Worm (Caenorhabditis elegans) whole organism, young adult: ENCODE measurements around the gene fbxb-84.
"Not testable (repeated sequence)": the region's sequence is repeated elsewhere in the genome, so short reads cannot be mapped to it uniquely, and the experiment has no call there.

Source experiments
- B0261.1 ChIP-seq: sonication (generic microtip); optimal IDR thresholded peaks from 2 replicates; lab custom pipeline; 2016; ENCODE audit warnings: mild to moderate bottlenecking, missing genetic modification characterization, moderate library complexity, missing compliant biosample characterization
- D2030.7 ChIP-seq: fragments of 200-800 bp; sonication (Bioruptor generic); IDR thresholded peaks from 2 replicates; pipeline ENCODE4 v1.3.6; 2022; ENCODE audit warnings: missing genetic modification reagents, missing genetic modification characterization, missing compliant biosample characterization
- F22D6.2 ChIP-seq: sonication (generic microtip); optimal IDR thresholded peaks from 2 replicates; lab custom pipeline; 2016; ENCODE audit warnings: mild to moderate bottlenecking, missing genetic modification characterization, missing compliant biosample characterization
- F55B11.4 ChIP-seq: sonication (generic microtip); optimal IDR thresholded peaks from 2 replicates; lab custom pipeline; 2016; ENCODE audit warnings: missing compliant biosample characterization, missing genetic modification characterization, borderline replicate concordance; ENCODE audit not compliant: insufficient read depth
- K11D2.4 ChIP-seq: fragments of 200-800 bp; sonication (Bioruptor generic); IDR thresholded peaks from 2 replicates; pipeline ENCODE4 v1.3.6; 2022; ENCODE audit warnings: missing genetic modification reagents, missing genetic modification characterization, missing compliant biosample characterization
- T07F8.4 ChIP-seq: sonication (generic microtip); optimal IDR thresholded peaks from 2 replicates; lab custom pipeline; 2016; ENCODE audit warnings: mild to moderate bottlenecking, missing genetic modification characterization, moderate library complexity, missing compliant biosample characterization
- Y53F4B.3 ChIP-seq: fragments of 200-800 bp; sonication (Bioruptor generic); IDR thresholded peaks from 2 replicates; pipeline ENCODE4 v1.3.6; 2022; ENCODE audit warnings: missing genetic modification reagents, missing genetic modification characterization, missing compliant biosample characterization
- Y53G8AR.9 ChIP-seq: fragments of 200-800 bp; sonication (Bioruptor generic); conservative IDR thresholded peaks from 2 replicates; pipeline ENCODE4 v1.3.6; 2022; ENCODE audit warnings: missing genetic modification reagents, missing genetic modification characterization, missing compliant biosample characterization
- Y67H2A.10 ChIP-seq: fragments of 200-800 bp; sonication (Bioruptor generic); conservative IDR thresholded peaks from 2 replicates; pipeline ENCODE4 v1.3.6; 2022; ENCODE audit warnings: missing genetic modification reagents, missing genetic modification characterization, missing compliant biosample characterization
- athp-1 ChIP-seq: sonication (generic microtip); optimal IDR thresholded peaks from 2 replicates; lab custom pipeline; 2017; ENCODE audit warnings: mild to moderate bottlenecking, missing genetic modification characterization, missing compliant biosample characterization
- ceh-100 ChIP-seq: fragments of 200-800 bp; sonication (Bioruptor generic); IDR thresholded peaks from 2 replicates; pipeline ENCODE4 v1.3.6; 2022; ENCODE audit warnings: missing genetic modification reagents, missing genetic modification characterization, missing compliant biosample characterization
- ceh-40 ChIP-seq: fragments of 200-800 bp; sonication (Bioruptor generic); IDR thresholded peaks from 2 replicates; pipeline ENCODE4 v1.3.6; 2022; ENCODE audit warnings: missing genetic modification characterization, missing compliant biosample characterization
- ceh-58 ChIP-seq: fragments of 200-800 bp; sonication (Bioruptor generic); IDR thresholded peaks from 2 replicates; pipeline ENCODE4 v1.3.6; 2022; ENCODE audit warnings: missing genetic modification characterization, missing compliant biosample characterization
- die-1 ChIP-seq: sonication (generic microtip); optimal IDR thresholded peaks from 2 replicates; lab custom pipeline; 2016; ENCODE audit warnings: missing genotype, mild to moderate bottlenecking, missing genetic modification characterization, missing compliant biosample characterization
- dox-1 ChIP-seq: fragments of 200-800 bp; sonication (Bioruptor generic); IDR thresholded peaks from 2 replicates; pipeline ENCODE4 v1.3.6; 2022; ENCODE audit warnings: missing genetic modification reagents, missing genetic modification characterization, missing compliant biosample characterization
- egrh-3 ChIP-seq: fragments of 200-800 bp; sonication (Bioruptor generic); IDR thresholded peaks from 2 replicates; pipeline ENCODE4 v1.3.6; 2022; ENCODE audit warnings: missing genetic modification reagents, missing genetic modification characterization, missing compliant biosample characterization
- ekl-4 ChIP-seq: fragments of 200-800 bp; sonication (Bioruptor generic); IDR thresholded peaks from 2 replicates; pipeline ENCODE4 v1.3.6; 2022; ENCODE audit warnings: missing genetic modification reagents, missing genetic modification characterization, missing compliant biosample characterization
- fkh-3 ChIP-seq: sonication (generic microtip); optimal IDR thresholded peaks from 2 replicates; lab custom pipeline; 2016; ENCODE audit warnings: mild to moderate bottlenecking, missing genetic modification characterization, missing compliant biosample characterization
- lin-26 ChIP-seq: fragments of 200-800 bp; sonication (Bioruptor generic); IDR thresholded peaks from 2 replicates; pipeline ENCODE4 v1.3.6; 2022; ENCODE audit warnings: missing genetic modification reagents, missing genetic modification characterization, missing compliant biosample characterization
- lsl-1 ChIP-seq: fragments of 200-800 bp; sonication (Bioruptor generic); optimal IDR thresholded peaks from 2 replicates; lab custom pipeline; 2018; ENCODE audit warnings: mild to moderate bottlenecking, missing genetic modification characterization, moderate library complexity, missing compliant biosample characterization
- lsy-27 ChIP-seq: sonication (generic microtip); optimal IDR thresholded peaks from 2 replicates; lab custom pipeline; 2017; ENCODE audit warnings: missing genetic modification characterization, mild to moderate bottlenecking, missing compliant biosample characterization, antibody characterized with exemption, missing genotype, borderline replicate concordance; ENCODE audit not compliant: insufficient read depth
- madf-3 ChIP-seq: fragments of 200-800 bp; sonication (Bioruptor generic); IDR thresholded peaks from 2 replicates; pipeline ENCODE4 v1.3.6; 2022; ENCODE audit warnings: missing genetic modification reagents, missing genetic modification characterization, missing compliant biosample characterization
- nfya-1 ChIP-seq: sonication (generic microtip); optimal IDR thresholded peaks from 2 replicates; lab custom pipeline; 2017; ENCODE audit warnings: antibody characterized with exemption, missing compliant biosample characterization, missing genetic modification characterization, borderline replicate concordance; ENCODE audit not compliant: insufficient read depth
- nfya-2 ChIP-seq: fragments of 200-800 bp; sonication (Bioruptor generic); IDR thresholded peaks from 2 replicates; pipeline ENCODE4 v1.3.6; 2022; ENCODE audit warnings: missing genetic modification reagents, missing genetic modification characterization, missing compliant biosample characterization
- rpc-1 ChIP-seq, 2 experiments: fragments of 150-350 bp in 1 of 2; sonication (generic microtip) in 1 of 2; optimal IDR thresholded peaks; 2 replicates each; lab custom pipeline; 2014 to 2018; ENCODE audit warnings: missing biosample characterization in 1 of 2, missing genetic modification characterization in 1 of 2, missing genetic modification reagents in 1 of 2, missing genotype in 1 of 2
- sea-2 ChIP-seq: fragments of 200-800 bp; sonication (Bioruptor generic); IDR thresholded peaks from 2 replicates; pipeline ENCODE4 v1.3.6; 2022; ENCODE audit warnings: missing genetic modification characterization, missing compliant biosample characterization
- somi-1 ChIP-seq: fragments of 200-800 bp; sonication (Bioruptor generic); optimal IDR thresholded peaks from 2 replicates; lab custom pipeline; 2018; ENCODE audit warnings: mild to moderate bottlenecking, missing genetic modification characterization, missing compliant biosample characterization
- tbp1 ChIP-seq: fragments of 200-800 bp; sonication (Bioruptor generic); optimal IDR thresholded peaks from 2 replicates; lab custom pipeline; 2018; ENCODE audit warnings: mild to moderate bottlenecking, missing genetic modification characterization, missing compliant biosample characterization
- zfh-2 ChIP-seq: fragments of 200-800 bp; sonication (Bioruptor generic); conservative IDR thresholded peaks from 2 replicates; pipeline ENCODE4 v1.3.6; 2022; ENCODE audit warnings: missing genetic modification reagents, missing genetic modification characterization, missing compliant biosample characterization
- ztf-22 ChIP-seq: fragments of 200-800 bp; sonication (Bioruptor generic); optimal IDR thresholded peaks from 2 replicates; lab custom pipeline; 2018; ENCODE audit warnings: mild to moderate bottlenecking, missing genetic modification characterization, moderate library complexity, missing compliant biosample characterization
- ztf-26 ChIP-seq: sonication (generic microtip); optimal IDR thresholded peaks from 2 replicates; lab custom pipeline; 2017; ENCODE audit warnings: missing genetic modification characterization, missing compliant biosample characterization

The fbxb-84 gene

DNA sequence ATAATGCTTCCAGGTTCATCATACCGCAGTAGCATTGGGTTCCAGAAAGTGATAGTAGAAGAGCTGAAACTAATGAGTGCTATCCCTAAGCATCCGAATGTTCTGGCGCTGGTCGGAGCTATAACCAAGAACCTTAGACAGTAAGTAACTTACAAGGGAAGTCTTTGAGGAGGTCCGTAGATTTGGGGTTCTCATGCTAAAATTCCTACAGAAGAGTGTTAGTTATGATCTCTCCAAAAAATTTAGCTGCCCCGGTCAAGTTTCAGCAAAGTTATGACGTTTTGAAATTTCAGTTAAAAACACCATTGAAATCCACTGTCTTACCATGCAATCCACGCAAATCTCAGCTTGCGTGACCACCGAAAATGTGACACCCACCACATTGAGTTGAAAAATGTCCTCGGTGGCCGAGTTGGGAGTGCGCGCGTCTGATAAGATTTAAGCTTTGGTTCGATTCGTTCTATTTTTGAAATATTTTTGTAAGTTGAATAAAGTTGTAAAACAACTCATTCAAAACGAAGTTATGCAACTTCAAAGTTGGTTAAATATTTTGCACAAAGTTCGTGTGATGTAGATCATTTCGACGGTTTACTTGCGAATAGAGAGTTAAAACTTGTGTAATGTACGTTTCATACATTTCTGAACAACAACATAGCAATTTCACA, 14.6 kb upstream of the fbxb-84 start:
- TF ChIP-seq B0261.1 (peak; percentile 53), rpc-1 (tag; optimal IDR thresholded peaks at IDR 0.05; lab: Kevin White, UChicago) (peak; percentile 50), lin-26 (GFP tag; lab: Robert Waterston, UW) (peak; percentile 43; the same call in 1 of the 2 replicates), tbp1 (peak; percentile 74)
- not testable (repeated sequence) for TF ChIP-seq rpc-1 (optimal IDR thresholded peaks at IDR 0.05; lab: Kevin White, UChicago)

- TF ChIP-seq fkh-3 (tag; lab: Kevin White, UChicago) (peak; percentile 19), dox-1 (GFP tag; lab: Robert Waterston, UW) (no peak), somi-1 (GFP tag; lab: Kevin White, UChicago) (no peak), Y67H2A.10 (GFP tag; lab: Robert Waterston, UW) (no peak), zfh-2 (GFP tag; lab: Robert Waterston, UW) (peak; percentile 63; the same call in 1 of the 2 replicates), lsy-27 (tag; lab: Kevin White, UChicago) (no peak), ceh-58 (GFP tag; lab: Robert Waterston, UW) (no peak), ekl-4 (GFP tag; lab: Robert Waterston, UW) (peak; percentile 38; the same call in 1 of the 2 replicates), madf-3 (GFP tag; lab: Robert Waterston, UW) (0 out of 2 replicates have a peak, but pooled peaks have one; percentile 0)
Measured at ce11 chrIII:159665-160064, 13.4 kb upstream of the fbxb-84 start.

- TF ChIP-seq madf-3 (GFP tag; lab: Robert Waterston, UW) (0 out of 2 replicates have a peak, but pooled peaks have one; percentile 39), ceh-100 (no peak), D2030.7 (no peak)
Measured at ce11 chrIII:159149-159548, 12.9 kb upstream of the fbxb-84 start.

DNA sequence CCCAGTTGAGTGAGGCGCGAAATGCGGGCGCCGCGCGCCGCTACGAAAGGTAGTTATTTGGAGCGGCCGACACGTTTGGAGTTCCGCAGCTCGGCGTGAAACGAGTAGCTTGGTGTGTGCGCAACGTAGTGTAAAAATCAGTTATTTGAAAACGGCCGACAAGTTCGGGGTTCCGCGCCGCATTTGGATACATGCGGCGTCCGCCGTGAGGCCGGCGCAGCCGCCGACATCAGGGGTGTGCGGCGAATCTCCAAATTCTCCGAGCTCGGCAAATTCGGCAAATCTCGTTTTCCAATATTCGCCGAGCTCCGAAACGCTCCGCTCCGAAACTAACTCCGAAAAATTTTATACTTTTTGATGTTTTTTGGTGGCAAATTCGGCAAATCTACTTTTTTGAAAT, 11.7 kb upstream of the fbxb-84 start:
- TF ChIP-seq egrh-3 (GFP tag; lab: Robert Waterston, UW) (peak; percentile 34; the same call in 1 of the 2 replicates), T07F8.4 (tag; lab: Kevin White, UChicago) (no peak), F22D6.2 (tag; lab: Kevin White, UChicago) (no peak), sea-2 (GFP tag; lab: Robert Waterston, UW) (no peak), lsl-1 (GFP tag; lab: Kevin White, UChicago) (no peak), F55B11.4 (tag; lab: Kevin White, UChicago) (no peak), Y53G8AR.9 (GFP tag; lab: Robert Waterston, UW) (no peak), ztf-22 (GFP tag; lab: Kevin White, UChicago) (no peak), ztf-26 (tag; lab: Kevin White, UChicago) (no peak), ceh-40 (GFP tag; lab: Robert Waterston, UW) (no peak), Y53F4B.3 (no peak), nfya-1 (tag; lab: Kevin White, UChicago) (no peak), K11D2.4 (GFP tag; lab: Robert Waterston, UW) (no peak), nfya-2 (GFP tag; lab: Robert Waterston, UW) (0 out of 2 replicates have a peak, but pooled peaks have one; percentile 33), die-1 (no peak), athp-1 (tag; lab: Kevin White, UChicago) (no peak), zfh-2 (GFP tag; lab: Robert Waterston, UW) (peak; percentile 60; the same call in 1 of the 2 replicates)
